Fruit fly (Drosophila melanogaster) whole organism: ENCODE measurements around the gene CG33159.

Experiments
- CG8478 ChIP-seq: fragments of >200 bp; optimal IDR thresholded peaks from 2 replicates; lab custom pipeline; 2018; ENCODE audit warnings: inconsistent platforms
- Dll ChIP-seq: fragments of >200 bp; optimal IDR thresholded peaks from 2 replicates; lab custom pipeline; 2017
- EcR ChIP-seq, 2 experiments: fragments of >200 bp; optimal IDR thresholded peaks; 2 replicates each; lab custom pipeline; 2017; ENCODE audit warnings: missing biosample characterization in 2 of 2, missing genetic modification characterization in 2 of 2, missing genetic modification reagents in 2 of 2
- pan ChIP-seq: fragments of >200 bp; optimal IDR thresholded peaks from 2 replicates; lab custom pipeline; 2017
- psq ChIP-seq: fragments of >200 bp; optimal IDR thresholded peaks from 2 replicates; lab custom pipeline; 2017
- usp ChIP-seq: fragments of >200 bp; optimal IDR thresholded peaks from 2 replicates; lab custom pipeline; 2017; ENCODE audit warnings: missing biosample characterization, missing genetic modification characterization, mixed read lengths

CG33159 gene

dm6 chr3L:3198447-3199402 lies 5.5 kb downstream of the CG33159 start, which contains the start of the genes CG32276 and gry:
Gene CG32276, minus strand, starts transcription at chr3L:3199047.
Gene gry, plus strand, starts transcription at chr3L:3199090.
- no peak for TF ChIP-seq CG8478 (lab: Kevin White, UChicago)
- no peak for TF ChIP-seq psq (lab: Kevin White, UChicago)
- no peak for TF ChIP-seq Dll (lab: Kevin White, UChicago)
- TF ChIP-seq usp (GFP tag; lab: Kevin White, UChicago), result no peak
- TF ChIP-seq EcR (GFP tag; optimal IDR thresholded peaks at IDR 0.05; lab: Kevin White, UChicago), result no peak

- TF ChIP-seq pan (lab: Kevin White, UChicago) (no peak), CG8478 (lab: Kevin White, UChicago) (no peak), EcR (GFP tag; optimal IDR thresholded peaks at IDR 0.05; lab: Kevin White, UChicago) (no peak), usp (GFP tag; lab: Kevin White, UChicago) (no peak), Dll (lab: Kevin White, UChicago) (no peak), psq (lab: Kevin White, UChicago) (no peak)
Measured at dm6 chr3L:3197464-3197863, 6.8 kb downstream of the CG33159 start, which contains the start of gene CG14966. Gene CG14966, minus strand, starts transcription at chr3L:3197631.

- TF ChIP-seq EcR (GFP tag; optimal IDR thresholded peaks at IDR 0.05; lab: Kevin White, UChicago) (no peak), pan (lab: Kevin White, UChicago) (no peak)
Measured at dm6 chr3L:3194059-3194458, 10.2 kb downstream of the CG33159 start.

- TF ChIP-seq CG8478 (lab: Kevin White, UChicago) (no peak), Dll (lab: Kevin White, UChicago) (no peak), usp (GFP tag; lab: Kevin White, UChicago) (no peak), psq (lab: Kevin White, UChicago) (no peak), pan (lab: Kevin White, UChicago) (no peak), EcR (GFP tag; optimal IDR thresholded peaks at IDR 0.05; lab: Kevin White, UChicago) (no peak)
Measured at dm6 chr3L:3192912-3193311, 11.3 kb downstream of the CG33159 start, which contains the start of gene Hsp83. Gene Hsp83, plus strand, starts transcription at chr3L:3192969.

dm6 chr3L:3192333-3192894 lies 11.8 kb downstream of the CG33159 start, which contains the start of gene CG14965:
Gene CG14965, minus strand, starts transcription at chr3L:3192491.
- no peak for TF ChIP-seq EcR (GFP tag; optimal IDR thresholded peaks at IDR 0.05; lab: Kevin White, UChicago)
- TF ChIP-seq pan (lab: Kevin White, UChicago), result no peak
- TF ChIP-seq CG8478 (lab: Kevin White, UChicago), result no peak
- TF ChIP-seq usp (GFP tag; lab: Kevin White, UChicago), result no peak
- TF ChIP-seq psq (lab: Kevin White, UChicago), result no peak
- no peak for TF ChIP-seq Dll (lab: Kevin White, UChicago)

dm6 chr3L:3189647-3190046 lies 14.6 kb downstream of the CG33159 start, which contains the start of the genes CG42525 and CG14958:
Gene CG42525, minus strand, starts transcription at chr3L:3189747.
Gene CG14958, plus strand, starts transcription at chr3L:3189978.
- TF ChIP-seq Dll (lab: Kevin White, UChicago) (no peak), EcR (GFP tag; optimal IDR thresholded peaks at IDR 0.05; lab: Kevin White, UChicago) (no peak), CG8478 (lab: Kevin White, UChicago) (no peak), psq (lab: Kevin White, UChicago) (no peak), usp (GFP tag; lab: Kevin White, UChicago) (no peak), pan (lab: Kevin White, UChicago) (no peak)

- TF ChIP-seq EcR (GFP tag; optimal IDR thresholded peaks at IDR 0.05; lab: Kevin White, UChicago) (no peak), psq (lab: Kevin White, UChicago) (no peak), CG8478 (lab: Kevin White, UChicago) (no peak), pan (lab: Kevin White, UChicago) (no peak), Dll (lab: Kevin White, UChicago) (no peak), usp (GFP tag; lab: Kevin White, UChicago) (no peak)
Measured at dm6 chr3L:3187263-3187662, 17.0 kb downstream of the CG33159 start, which contains the start of gene CG14957. Gene CG14957, plus strand, starts transcription at chr3L:3187563.

dm6 chr3L:3186364-3186763 lies 17.9 kb downstream of the CG33159 start, which contains the start of gene CG32284:
Gene CG32284, plus strand, starts transcription at chr3L:3186664.
- TF ChIP-seq psq (lab: Kevin White, UChicago), result no peak
- no peak for TF ChIP-seq EcR (GFP tag; optimal IDR thresholded peaks at IDR 0.05; lab: Kevin White, UChicago)
- no peak for TF ChIP-seq pan (lab: Kevin White, UChicago)
- no peak for TF ChIP-seq CG8478 (lab: Kevin White, UChicago)
- TF ChIP-seq Dll (lab: Kevin White, UChicago), result no peak
- TF ChIP-seq usp (GFP tag; lab: Kevin White, UChicago), result no peak

dm6 chr3L:3184104-3184503 lies 20.1 kb downstream of the CG33159 start, which contains the start of gene CG42494:
Gene CG42494, plus strand, starts transcription at chr3L:3184404.
- no peak for TF ChIP-seq EcR (GFP tag; optimal IDR thresholded peaks at IDR 0.05; lab: Kevin White, UChicago)
- TF ChIP-seq pan (lab: Kevin White, UChicago), result no peak
- TF ChIP-seq Dll (lab: Kevin White, UChicago), result no peak
- TF ChIP-seq psq (lab: Kevin White, UChicago), result no peak
- no peak for TF ChIP-seq CG8478 (lab: Kevin White, UChicago)
- TF ChIP-seq usp (GFP tag; lab: Kevin White, UChicago), result no peak

- TF ChIP-seq Dll (lab: Kevin White, UChicago), result no peak
- peak in 1 of 2 experiments; percentile 79 for TF ChIP-seq EcR (GFP tag; optimal IDR thresholded peaks at IDR 0.05; lab: Kevin White, UChicago)
Measured at dm6 chr3L:3179474-3179873, 24.8 kb downstream of the CG33159 start.
